Fruit fly (Drosophila melanogaster): ENCODE measurements around the gene HDAC1.

dm6 chr3L:4607653-4608052 is 18.9 kb upstream of the HDAC1 start:
- TF ChIP-seq Mnt (GFP tag; optimal IDR thresholded peaks at IDR 0.05) (no peak), cic (GFP tag; optimal IDR thresholded peaks at IDR 0.05) (no peak), kay (GFP tag; ENCODE audit: borderline replicate concordance) (no peak), ovo (GFP tag; optimal IDR thresholded peaks at IDR 0.05) (no peak), CG33017 (tag; optimal IDR thresholded peaks at IDR 0.05) (no peak), CG7101 (tag; optimal IDR thresholded peaks at IDR 0.05) (no peak), CG12768 (GFP tag; optimal IDR thresholded peaks at IDR 0.05) (no peak), cnc (optimal IDR thresholded peaks at IDR 0.05) (no peak), tj (GFP tag; optimal IDR thresholded peaks at IDR 0.05) (no peak), CG11617 (GFP tag; optimal IDR thresholded peaks at IDR 0.05) (no peak), CG14711 (tag; optimal IDR thresholded peaks at IDR 0.05) (no peak), Hr96 (GFP tag; optimal IDR thresholded peaks at IDR 0.05) (no peak), toe (GFP tag; optimal IDR thresholded peaks at IDR 0.05) (no peak)

Data from whole organism, adult.